Worm (Caenorhabditis elegans): ENCODE results near the gene tbc-11.

tbc-11 gene

ce11 chrX:915510-915909 is 9.2 kb upstream of the tbc-11 start, which contains the start of gene sel-12:
sel-12 (plus strand) TSS chrX:915867.
- TF ChIP-seq klf-2 (GFP tag; conservative IDR thresholded peaks at IDR 0.05), result no peak
- no peak for TF ChIP-seq med-1 (GFP tag; optimal IDR thresholded peaks at IDR 0.05; ENCODE audit: insufficient read depth)
- TF ChIP-seq T22C8.4 (GFP tag; IDR thresholded peaks at IDR 0.05), result no peak
- TF ChIP-seq ztf-29 (GFP tag; IDR thresholded peaks at IDR 0.05), result no peak
- TF ChIP-seq flt-1 (GFP tag; IDR thresholded peaks at IDR 0.05), result no peak
- no peak for TF ChIP-seq ref-1 (GFP tag; conservative IDR thresholded peaks at IDR 0.05)
- no peak for TF ChIP-seq tab-1 (GFP tag; IDR thresholded peaks at IDR 0.05)
- no peak for TF ChIP-seq ztf-23 (GFP tag; IDR thresholded peaks at IDR 0.05)
- TF ChIP-seq cog-1 (tag; optimal IDR thresholded peaks at IDR 0.05), result no peak

- TF ChIP-seq ref-1 (GFP tag; conservative IDR thresholded peaks at IDR 0.05) (no peak), T22C8.4 (GFP tag; IDR thresholded peaks at IDR 0.05) (no peak), tab-1 (GFP tag; IDR thresholded peaks at IDR 0.05) (no peak), flt-1 (GFP tag; IDR thresholded peaks at IDR 0.05) (no peak), cog-1 (tag; optimal IDR thresholded peaks at IDR 0.05) (no peak), ztf-23 (GFP tag; IDR thresholded peaks at IDR 0.05) (no peak), ztf-29 (GFP tag; IDR thresholded peaks at IDR 0.05) (no peak), klf-2 (GFP tag; conservative IDR thresholded peaks at IDR 0.05) (no peak), med-1 (GFP tag; optimal IDR thresholded peaks at IDR 0.05; ENCODE audit: insufficient read depth) (no peak)
Observed at ce11 chrX:918097-918496, 6.7 kb upstream of the tbc-11 start, which contains the start of gene F35H12.5. F35H12.5 (plus strand) TSS chrX:918397.

- TF ChIP-seq med-1 (GFP tag; optimal IDR thresholded peaks at IDR 0.05; ENCODE audit: insufficient read depth), result no peak
- no peak for TF ChIP-seq cog-1 (tag; optimal IDR thresholded peaks at IDR 0.05)
- TF ChIP-seq ztf-23 (GFP tag; IDR thresholded peaks at IDR 0.05), result no peak
- TF ChIP-seq flt-1 (GFP tag; IDR thresholded peaks at IDR 0.05), result no peak
- no peak for TF ChIP-seq ref-1 (GFP tag; conservative IDR thresholded peaks at IDR 0.05)
- no peak for TF ChIP-seq T22C8.4 (GFP tag; IDR thresholded peaks at IDR 0.05)
- TF ChIP-seq ztf-29 (GFP tag; IDR thresholded peaks at IDR 0.05), result no peak
- no peak for TF ChIP-seq klf-2 (GFP tag; conservative IDR thresholded peaks at IDR 0.05)
- TF ChIP-seq tab-1 (GFP tag; IDR thresholded peaks at IDR 0.05), result no peak
Observed at ce11 chrX:926125-926524, 1.4 kb downstream of the tbc-11 start.

- TF ChIP-seq ztf-29 (GFP tag; IDR thresholded peaks at IDR 0.05), result no peak
- no peak for TF ChIP-seq T22C8.4 (GFP tag; IDR thresholded peaks at IDR 0.05)
- no peak for TF ChIP-seq ztf-23 (GFP tag; IDR thresholded peaks at IDR 0.05)
- TF ChIP-seq ref-1 (GFP tag; conservative IDR thresholded peaks at IDR 0.05), result no peak
- TF ChIP-seq tab-1 (GFP tag; IDR thresholded peaks at IDR 0.05), result no peak
- no peak for TF ChIP-seq klf-2 (GFP tag; conservative IDR thresholded peaks at IDR 0.05)
- no peak for TF ChIP-seq med-1 (GFP tag; optimal IDR thresholded peaks at IDR 0.05; ENCODE audit: insufficient read depth)
- no peak for TF ChIP-seq cog-1 (tag; optimal IDR thresholded peaks at IDR 0.05)
Observed at ce11 chrX:927632-928031, 2.9 kb downstream of the tbc-11 start.

ce11 chrX:932874-933273 is 8.1 kb downstream of the tbc-11 start:
- TF ChIP-seq ztf-29 (GFP tag; IDR thresholded peaks at IDR 0.05) (no peak), tab-1 (GFP tag; IDR thresholded peaks at IDR 0.05) (no peak), ref-1 (GFP tag; conservative IDR thresholded peaks at IDR 0.05) (no peak)

DNA sequence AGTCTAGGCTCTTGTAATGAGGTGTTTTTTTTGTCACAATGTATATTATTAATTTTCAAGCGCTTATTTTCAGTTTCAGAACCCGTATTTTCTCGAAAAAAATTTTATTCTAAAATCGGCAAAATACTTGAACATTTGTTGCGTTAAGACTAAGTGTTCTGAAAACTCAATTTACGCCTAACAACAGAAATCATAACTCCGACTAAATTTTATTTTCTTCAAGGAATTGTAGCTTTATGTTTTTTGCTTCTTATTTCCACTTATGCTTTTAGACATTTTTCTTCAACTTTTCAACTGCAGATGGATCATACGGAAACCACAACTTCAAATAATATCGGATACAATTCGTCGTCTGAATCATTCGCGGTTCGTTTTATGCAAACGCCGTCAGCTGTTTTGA is 8.7 kb downstream of the tbc-11 start, which contains the start of gene F35H12.1:
TSS of gene F35H12.1 (plus strand) at position 301 of the 400 bp plus-strand sequence.
- TF ChIP-seq klf-2 (GFP tag; conservative IDR thresholded peaks at IDR 0.05) (no peak), ztf-29 (GFP tag; IDR thresholded peaks at IDR 0.05) (no peak), flt-1 (GFP tag; IDR thresholded peaks at IDR 0.05) (no peak), cog-1 (tag; optimal IDR thresholded peaks at IDR 0.05) (no peak), ztf-23 (GFP tag; IDR thresholded peaks at IDR 0.05) (no peak), tab-1 (GFP tag; IDR thresholded peaks at IDR 0.05) (no peak), med-1 (GFP tag; optimal IDR thresholded peaks at IDR 0.05; ENCODE audit: insufficient read depth) (no peak), T22C8.4 (GFP tag; IDR thresholded peaks at IDR 0.05) (no peak), ref-1 (GFP tag; conservative IDR thresholded peaks at IDR 0.05) (no peak)

ce11 chrX:936013-936412 is 11.3 kb downstream of the tbc-11 start:
- TF ChIP-seq T22C8.4 (GFP tag; IDR thresholded peaks at IDR 0.05) (no peak), klf-2 (GFP tag; conservative IDR thresholded peaks at IDR 0.05) (no peak), ref-1 (GFP tag; conservative IDR thresholded peaks at IDR 0.05) (no peak)

ce11 chrX:938269-938883 is 13.6 kb downstream of the tbc-11 start, which contains the start of gene F53H8.3:
F53H8.3 (plus strand) TSS chrX:938543.
- TF ChIP-seq cog-1 (tag; optimal IDR thresholded peaks at IDR 0.05) (no peak), T22C8.4 (GFP tag; IDR thresholded peaks at IDR 0.05) (no peak), ref-1 (GFP tag; conservative IDR thresholded peaks at IDR 0.05) (no peak), ztf-29 (GFP tag; IDR thresholded peaks at IDR 0.05) (no peak), flt-1 (GFP tag; IDR thresholded peaks at IDR 0.05) (no peak), med-1 (GFP tag; optimal IDR thresholded peaks at IDR 0.05; ENCODE audit: insufficient read depth) (no peak)

- 0 out of 2 replicates have a peak, but pooled peaks have one; percentile 18 for TF ChIP-seq tab-1 (GFP tag; IDR thresholded peaks at IDR 0.05)
- peak; percentile 17; the same call in 1 of the 2 replicates for TF ChIP-seq flt-1 (GFP tag; IDR thresholded peaks at IDR 0.05)
Observed at ce11 chrX:943698-944097, 18.9 kb downstream of the tbc-11 start.

DNA sequence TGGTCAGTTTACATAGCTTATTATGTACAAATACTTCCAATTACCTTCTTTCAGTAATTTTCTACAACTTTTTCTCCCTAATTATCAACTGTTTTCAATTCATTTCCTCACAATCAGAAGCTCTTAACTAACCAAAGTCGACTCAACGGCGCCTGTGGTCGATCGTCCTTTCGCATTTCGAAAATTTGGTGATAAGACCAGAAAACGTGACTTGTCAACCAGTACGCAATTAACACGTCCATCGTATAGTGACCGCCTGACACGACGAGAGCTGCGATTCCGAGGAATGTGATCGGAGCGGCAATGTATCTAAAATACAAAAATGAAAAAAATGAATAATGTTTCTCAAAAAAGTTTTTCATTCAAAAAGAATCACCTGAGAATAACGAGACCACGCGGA is 20.9 kb downstream of the tbc-11 start:
- no peak for TF ChIP-seq cog-1 (tag; optimal IDR thresholded peaks at IDR 0.05)
- no peak for TF ChIP-seq ztf-29 (GFP tag; IDR thresholded peaks at IDR 0.05)
- TF ChIP-seq med-1 (GFP tag; optimal IDR thresholded peaks at IDR 0.05; ENCODE audit: insufficient read depth), result no peak
- no peak for TF ChIP-seq tab-1 (GFP tag; IDR thresholded peaks at IDR 0.05)
- TF ChIP-seq ztf-23 (GFP tag; IDR thresholded peaks at IDR 0.05), result no peak
- TF ChIP-seq klf-2 (GFP tag; conservative IDR thresholded peaks at IDR 0.05), result no peak
- TF ChIP-seq ref-1 (GFP tag; conservative IDR thresholded peaks at IDR 0.05), result no peak
- no peak for TF ChIP-seq T22C8.4 (GFP tag; IDR thresholded peaks at IDR 0.05)
- TF ChIP-seq flt-1 (GFP tag; IDR thresholded peaks at IDR 0.05), result no peak
